Worm (Caenorhabditis elegans): Measurements from ENCODE around the gene C56E6.2.

Gene C56E6.2

DNA sequence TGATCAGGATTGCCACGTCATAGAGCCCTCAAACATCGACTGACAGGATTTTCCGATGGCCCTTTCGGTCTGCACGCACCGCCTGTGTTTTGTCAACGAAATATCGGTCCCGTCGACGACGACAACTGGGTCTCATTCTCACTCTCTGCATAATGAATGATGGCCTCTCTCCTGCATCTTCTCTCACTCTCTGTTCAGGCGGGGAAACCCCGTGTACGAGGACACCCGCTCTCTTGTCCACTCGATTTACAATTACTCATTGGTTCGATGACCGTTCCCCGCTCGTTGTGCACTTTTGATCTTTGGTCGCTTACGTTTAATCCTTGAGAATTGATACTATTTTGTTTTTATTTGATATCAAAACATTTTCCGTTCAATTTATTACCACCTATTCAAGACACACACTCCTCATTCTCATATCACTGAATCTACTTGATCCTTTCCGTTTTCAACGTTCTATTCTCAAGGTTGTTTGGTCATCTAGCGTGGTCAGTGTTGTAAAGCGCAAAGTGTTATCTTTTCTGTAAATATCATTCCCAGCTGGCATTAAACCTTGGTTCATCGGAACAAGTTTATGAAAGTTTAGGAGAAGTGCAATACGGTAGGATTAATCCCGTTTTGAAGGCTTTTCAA lies 2.0 kb upstream of the C56E6.2 start:
- TF ChIP-seq unc-62 (GFP tag; optimal IDR thresholded peaks at IDR 0.05) (peak; percentile 58), ham-2 (GFP tag; optimal IDR thresholded peaks at IDR 0.05) (peak; percentile 40), nhr-28 (tag; optimal IDR thresholded peaks at IDR 0.05) (no peak), unc-120 (tag; optimal IDR thresholded peaks at IDR 0.05; ENCODE audit: poor library complexity, severe bottlenecking) (peak; percentile 44), M03D4.4 (tag; optimal IDR thresholded peaks at IDR 0.05) (peak; percentile 31), nhr-2 (tag; optimal IDR thresholded peaks at IDR 0.05) (peak; percentile 96), ces-1 (GFP tag; optimal IDR thresholded peaks at IDR 0.05) (no peak), mep-1 (tag; optimal IDR thresholded peaks at IDR 0.05) (peak; percentile 50), hlh-1 (tag; optimal IDR thresholded peaks at IDR 0.05) (peak; percentile 41), cnd-1 (tag; optimal IDR thresholded peaks at IDR 0.05) (peak; percentile 25), sem-2 (GFP tag; optimal IDR thresholded peaks at IDR 0.05) (no peak), lin-13 (tag; optimal IDR thresholded peaks at IDR 0.05) (no peak), mls-2 (tag; optimal IDR thresholded peaks at IDR 0.05) (peak; percentile 73)

DNA sequence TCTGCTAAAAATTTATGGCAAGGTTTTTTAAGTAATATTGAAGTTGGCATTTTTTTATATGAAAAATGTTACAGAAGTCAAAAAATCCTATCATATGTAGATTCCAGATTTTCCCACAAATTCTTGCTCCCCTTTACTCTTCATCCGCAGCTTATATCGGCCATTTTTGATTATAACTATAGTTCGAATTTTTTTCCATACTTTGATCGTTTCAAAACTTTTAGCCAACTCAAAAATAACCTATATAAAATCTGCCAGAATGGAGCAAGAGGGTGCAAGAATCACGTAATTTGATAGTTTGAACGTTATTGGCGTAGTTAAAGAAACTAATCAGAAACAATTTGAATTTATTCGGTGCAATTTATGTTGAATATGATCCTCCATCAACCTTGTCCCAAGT lies 787 bp upstream of the C56E6.2 start:
- no peak for TF ChIP-seq nhr-12 (tag; optimal IDR thresholded peaks at IDR 0.05)
- no peak for TF ChIP-seq ceh-39 (tag; optimal IDR thresholded peaks at IDR 0.05)
- no peak for TF ChIP-seq nhr-28 (tag; optimal IDR thresholded peaks at IDR 0.05)
- no peak for TF ChIP-seq unc-39 (tag; optimal IDR thresholded peaks at IDR 0.05)
- TF ChIP-seq bed-3 (GFP tag; optimal IDR thresholded peaks at IDR 0.05): no peak
- no peak for TF ChIP-seq mls-2 (tag; optimal IDR thresholded peaks at IDR 0.05)
- no peak for TF ChIP-seq mep-1 (tag; optimal IDR thresholded peaks at IDR 0.05)
- no peak for TF ChIP-seq hlh-1 (tag; optimal IDR thresholded peaks at IDR 0.05)
- TF ChIP-seq M03D4.4 (tag; optimal IDR thresholded peaks at IDR 0.05): no peak
- no peak for TF ChIP-seq snpc-4 (tag; optimal IDR thresholded peaks at IDR 0.05)
- no peak for TF ChIP-seq blmp-1 (tag; optimal IDR thresholded peaks at IDR 0.05)
- TF ChIP-seq lin-13 (tag; optimal IDR thresholded peaks at IDR 0.05): no peak
- TF ChIP-seq elt-3 (tag; optimal IDR thresholded peaks at IDR 0.05): no peak

DNA sequence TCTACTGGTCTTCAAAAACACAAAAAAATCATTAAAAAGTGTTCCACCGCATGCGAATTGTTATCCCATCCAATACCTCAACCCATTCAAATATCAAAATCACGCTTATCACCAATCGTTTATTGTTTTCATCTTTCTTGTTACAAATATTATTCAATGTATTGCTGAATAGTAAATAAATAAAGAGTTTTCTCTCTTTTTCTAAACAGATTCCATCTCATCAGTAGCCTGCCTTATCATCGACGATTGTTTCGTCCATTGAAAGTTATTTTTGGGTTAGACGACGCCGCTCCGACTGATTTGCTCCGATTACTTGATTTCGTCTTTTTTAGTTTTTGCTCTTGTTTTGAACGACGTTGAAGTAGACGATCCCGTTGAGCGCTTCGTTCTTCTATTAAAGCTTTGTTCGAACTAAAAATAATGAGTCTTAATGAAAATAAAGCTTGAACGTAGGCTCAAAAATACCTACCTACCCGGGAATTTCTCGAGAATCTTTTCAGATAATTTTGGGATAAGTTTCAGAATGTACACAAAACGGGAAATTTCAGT lies 1.5 kb downstream of the C56E6.2 start:
- TF ChIP-seq hlh-1 (tag; optimal IDR thresholded peaks at IDR 0.05) (no peak), lsy-2 (tag; optimal IDR thresholded peaks at IDR 0.05) (no peak)

DNA sequence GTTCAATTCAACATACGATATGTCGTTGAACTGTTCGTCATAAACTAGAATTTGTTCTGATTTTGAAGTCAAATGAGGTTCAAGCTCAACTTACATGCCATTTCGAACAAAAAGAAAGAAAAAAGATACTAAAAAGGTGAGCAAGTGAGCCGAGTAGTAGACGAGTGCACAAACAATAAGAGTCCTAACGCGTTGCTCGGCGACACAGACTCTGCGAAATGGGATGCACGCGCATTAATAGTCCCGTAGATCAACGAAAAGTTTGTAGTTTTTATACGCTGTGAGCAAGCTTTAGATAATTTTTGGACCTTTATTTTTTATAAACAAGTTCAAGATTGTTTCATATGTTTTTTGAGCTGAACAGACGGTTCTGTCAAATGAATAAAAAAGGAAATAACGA lies 3.9 kb downstream of the C56E6.2 start, which contains the start of gene C56E6.4:
Gene C56E6.4 (minus strand): TSS at position 101 of the 400 bp plus-strand sequence.
- TF ChIP-seq unc-120 (tag; optimal IDR thresholded peaks at IDR 0.05; ENCODE audit: poor library complexity, severe bottlenecking) (no peak), sptf-1 (tag; optimal IDR thresholded peaks at IDR 0.05) (no peak), bed-3 (GFP tag; optimal IDR thresholded peaks at IDR 0.05) (no peak), ceh-43 (GFP tag; optimal IDR thresholded peaks at IDR 0.05) (no peak), M03D4.4 (tag; optimal IDR thresholded peaks at IDR 0.05) (no peak), mab-5 (tag; optimal IDR thresholded peaks at IDR 0.05) (no peak), drap-1 (GFP tag; optimal IDR thresholded peaks at IDR 0.05) (no peak), ceh-83 (GFP tag; optimal IDR thresholded peaks at IDR 0.05) (no peak), cnd-1 (tag; optimal IDR thresholded peaks at IDR 0.05) (no peak), nhr-76 (tag; optimal IDR thresholded peaks at IDR 0.05) (no peak), nhr-237 (tag; optimal IDR thresholded peaks at IDR 0.05) (no peak), elt-1 (tag; optimal IDR thresholded peaks at IDR 0.05; ENCODE audit: borderline replicate concordance, insufficient read depth) (no peak), ces-1 (GFP tag; optimal IDR thresholded peaks at IDR 0.05) (no peak), nhr-2 (tag; optimal IDR thresholded peaks at IDR 0.05) (no peak), ham-2 (GFP tag; optimal IDR thresholded peaks at IDR 0.05) (no peak), flh-1 (GFP tag; optimal IDR thresholded peaks at IDR 0.05) (no peak)

DNA sequence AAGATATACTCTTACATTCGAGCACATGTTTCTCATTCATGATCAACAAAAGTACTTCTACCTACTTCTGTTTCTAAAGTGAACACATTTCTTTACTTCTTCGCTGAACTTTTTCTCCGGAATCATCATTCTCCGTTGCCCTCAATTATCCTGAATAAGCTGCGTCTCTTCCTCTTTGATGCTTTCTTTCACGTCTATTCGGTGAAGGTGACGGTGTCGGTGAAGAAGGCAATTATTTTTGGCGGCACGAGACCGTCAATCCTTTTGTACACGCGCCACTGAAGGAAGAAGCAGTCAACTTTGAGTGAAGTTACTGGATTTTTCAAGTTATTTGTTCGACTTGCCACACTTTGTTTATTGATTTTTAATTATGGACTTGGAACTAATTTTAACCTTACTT lies 6.8 kb downstream of the C56E6.2 start, which contains the start of gene abch-1:
Gene abch-1 (minus strand): TSS at position 101 of the 400 bp plus-strand sequence.
- TF ChIP-seq mab-5 (tag; optimal IDR thresholded peaks at IDR 0.05) (no peak), lin-13 (tag; optimal IDR thresholded peaks at IDR 0.05) (no peak), nhr-28 (tag; optimal IDR thresholded peaks at IDR 0.05) (no peak), ceh-39 (tag; optimal IDR thresholded peaks at IDR 0.05) (no peak), mep-1 (tag; optimal IDR thresholded peaks at IDR 0.05) (no peak)

All from whole organism, mixed stage, embryonic.